Worm (Caenorhabditis elegans) whole organism, late embryonic: ENCODE measurements around the gene act-5.

ENCODE experiments used
- ama-1 ChIP-seq: fragments of 150-350 bp; optimal IDR thresholded peaks from 2 replicates; lab custom pipeline; 2014
- ceh-48 ChIP-seq: sonication (generic microtip); optimal IDR thresholded peaks from 2 replicates; lab custom pipeline; 2016; ENCODE audit warnings: missing genetic modification characterization, inconsistent platforms, missing compliant biosample characterization
- nhr-232 ChIP-seq: sonication (generic microtip); optimal IDR thresholded peaks from 2 replicates; lab custom pipeline; 2016; ENCODE audit warnings: missing genetic modification characterization, missing compliant biosample characterization
- pqm-1 ChIP-seq: sonication (generic microtip); optimal IDR thresholded peaks from 2 replicates; lab custom pipeline; 2016; ENCODE audit warnings: missing genetic modification characterization, missing compliant biosample characterization
- tbx-2 ChIP-seq: sonication (generic microtip); optimal IDR thresholded peaks from 2 replicates; lab custom pipeline; 2016; ENCODE audit warnings: missing genetic modification characterization, missing compliant biosample characterization
- unc-55 ChIP-seq: sonication (generic microtip); optimal IDR thresholded peaks from 2 replicates; lab custom pipeline; 2017; ENCODE audit warnings: missing biosample characterization, missing genetic modification reagents, missing genetic modification characterization

DNA sequence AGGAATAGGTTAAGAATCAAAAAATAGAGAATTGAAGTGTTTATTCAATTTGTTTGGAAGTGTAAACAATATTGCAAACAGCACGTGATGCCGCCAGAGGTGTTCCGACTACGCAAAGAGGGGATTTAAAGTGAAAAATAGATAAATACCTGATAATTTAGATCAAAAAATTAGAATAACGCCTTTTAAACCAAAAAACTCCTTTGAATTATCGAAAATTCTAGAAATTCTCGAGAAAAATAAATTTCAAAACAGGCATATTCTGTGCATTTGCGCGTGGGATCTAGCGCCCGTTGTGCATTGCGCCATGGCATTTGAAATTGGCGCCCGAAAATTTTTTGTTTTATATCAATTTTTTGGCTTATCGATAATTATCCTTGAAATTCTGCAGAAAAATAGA lies 16.4 kb upstream of the act-5 start, which contains the start of gene hip-1:
- TF ChIP-seq unc-55 (GFP tag; lab: Kevin White, UChicago) (no peak), nhr-232 (tag; lab: Kevin White, UChicago) (no peak), ceh-48 (tag; lab: Kevin White, UChicago) (no peak), ama-1 (lab: Kevin White, UChicago) (no peak), pqm-1 (tag; lab: Kevin White, UChicago) (no peak), tbx-2 (tag; lab: Kevin White, UChicago) (no peak)
